Fruit fly (Drosophila melanogaster) whole organism, prepupa: Measurements from ENCODE around the gene CG31274.

Experiments used
- CG11902 ChIP-seq: fragments of 200-800 bp; sonication (Bioruptor generic); optimal IDR thresholded peaks from 3 replicates; lab custom pipeline; 2016; ENCODE audit warnings: missing biosample characterization, missing genetic modification characterization
- CG34406 ChIP-seq: fragments of 200-800 bp; sonication (Bioruptor generic); optimal IDR thresholded peaks from 3 replicates; lab custom pipeline; 2016; ENCODE audit warnings: missing biosample characterization, missing genetic modification characterization
- CG6854 ChIP-seq: fragments of 200-800 bp; sonication (Bioruptor generic); optimal IDR thresholded peaks from 2 replicates; lab custom pipeline; 2017; ENCODE audit warnings: missing biosample characterization, mild to moderate bottlenecking, missing genetic modification characterization
- Gug ChIP-seq: fragments of 200-800 bp; sonication (Bioruptor generic); IDR thresholded peaks from 2 replicates; pipeline ENCODE4 v1.3.6; 2022; ENCODE audit warnings: missing biosample characterization, missing genetic modification characterization
- Hr38 ChIP-seq: sonication (Bioruptor generic); optimal IDR thresholded peaks from 2 replicates; lab custom pipeline; 2016; ENCODE audit warnings: missing biosample characterization, missing genetic modification characterization
- OdsH ChIP-seq: fragments of 200-800 bp; sonication (Bioruptor generic); optimal IDR thresholded peaks from 3 replicates; lab custom pipeline; 2016; ENCODE audit warnings: missing biosample characterization, missing genetic modification characterization
- fd85E ChIP-seq: fragments of 200-800 bp; sonication (Bioruptor generic); optimal IDR thresholded peaks from 3 replicates; lab custom pipeline; 2016; ENCODE audit warnings: missing biosample characterization, missing genetic modification characterization

DNA sequence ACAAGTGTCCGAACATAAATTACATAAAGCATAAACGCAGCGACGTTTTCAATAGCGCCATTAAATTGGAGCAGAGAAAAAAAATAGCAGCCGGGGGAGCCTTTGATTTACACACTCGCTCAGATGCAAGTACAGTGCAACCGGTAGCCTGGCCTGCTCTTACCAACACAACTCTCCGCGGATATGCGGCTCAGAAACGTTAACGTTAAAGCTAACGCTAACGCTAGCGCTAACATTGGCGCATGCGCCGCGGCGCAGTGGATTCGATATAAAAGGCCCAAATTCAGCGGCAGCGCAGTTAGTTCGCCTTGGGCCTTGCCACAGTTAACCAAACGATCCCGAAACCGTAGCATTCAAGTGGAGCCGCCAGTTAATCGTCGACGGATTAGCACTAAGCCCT, 21.5 kb downstream of the CG31274 start, which contains the start of gene Pxd:
- TF ChIP-seq fd85E, result no peak
- TF ChIP-seq Hr38 (GFP tag; lab: Kevin White, UChicago), result no peak
- TF ChIP-seq CG34406 (GFP tag; lab: Kevin White, UChicago), result no peak
- TF ChIP-seq OdsH (GFP tag; lab: Kevin White, UChicago), result no peak
- TF ChIP-seq Gug (GFP tag; lab: Robert Waterston, UW), result no peak
- TF ChIP-seq CG11902 (GFP tag; lab: Kevin White, UChicago), result no peak
- TF ChIP-seq CG6854, result no peak
